Fruit fly (Drosophila melanogaster): ENCODE results near the gene CG18558.

The CG18558 gene

dm6 chr2L:2874542-2875194, 30.4 kb upstream of the CG18558 start, which contains the start of gene CG8814 (continued):
- TF ChIP-seq Sox100B (GFP tag; optimal IDR thresholded peaks at IDR 0.05), result peak; percentile 62
- peak; percentile 74 for TF ChIP-seq CG15696 (tag; optimal IDR thresholded peaks at IDR 0.05)
- TF ChIP-seq ci (GFP tag; IDR thresholded peaks at IDR 0.05), result peak; percentile 54; the same call in 2 of the 3 replicates
- TF ChIP-seq CG18599 (GFP tag; optimal IDR thresholded peaks at IDR 0.05), result peak; percentile 74
- peak; percentile 86 for TF ChIP-seq CG10543 (GFP tag; optimal IDR thresholded peaks at IDR 0.05)
- peak; percentile 59 for TF ChIP-seq CG4820 (GFP tag; optimal IDR thresholded peaks at IDR 0.05)
- TF ChIP-seq mam (GFP tag; optimal IDR thresholded peaks at IDR 0.05), result peak; percentile 63
- TF ChIP-seq Fer2 (tag; optimal IDR thresholded peaks at IDR 0.05), result peak; percentile 18
- peak; percentile 97 for TF ChIP-seq BEAF-32 (GFP tag; optimal IDR thresholded peaks at IDR 0.05)
- peak; percentile 53 for TF ChIP-seq vfl (GFP tag; optimal IDR thresholded peaks at IDR 0.05)
- no peak for TF ChIP-seq CG17568 (GFP tag; optimal IDR thresholded peaks at IDR 0.05)
- no peak for TF ChIP-seq CG4707 (GFP tag; optimal IDR thresholded peaks at IDR 0.05)
- TF ChIP-seq CG17328 (GFP tag; IDR thresholded peaks at IDR 0.05), result 0 out of 2 replicates have a peak, but pooled peaks have one; percentile 5
- peak; percentile 15 for TF ChIP-seq CG7786 (GFP tag; optimal IDR thresholded peaks at IDR 0.05)
- peak; percentile 43 for TF ChIP-seq CG1233 (GFP tag; optimal IDR thresholded peaks at IDR 0.05)
- TF ChIP-seq Doc2 (GFP tag; IDR thresholded peaks at IDR 0.05), result no peak
- peak; percentile 75; the same call in 2 of the 3 replicates for TF ChIP-seq CG6791 (GFP tag; IDR thresholded peaks at IDR 0.05; ENCODE audit: partially characterized antibody)
- no peak for TF ChIP-seq repo (GFP tag; optimal IDR thresholded peaks at IDR 0.05)
- no peak for TF ChIP-seq CG5953 (GFP tag; IDR thresholded peaks at IDR 0.05)
- peak; percentile 67 for TF ChIP-seq CG1602 (GFP tag; optimal IDR thresholded peaks at IDR 0.05)
- no peak for TF ChIP-seq otp (GFP tag; IDR thresholded peaks at IDR 0.05)
- peak; percentile 76 for TF ChIP-seq CG13424 (tag; optimal IDR thresholded peaks at IDR 0.05)
- TF ChIP-seq CG8290 (GFP tag; optimal IDR thresholded peaks at IDR 0.05), result peak; percentile 77
- TF ChIP-seq CG8290 (tag; optimal IDR thresholded peaks at IDR 0.05), result peak in 1 of 2 experiments; percentile 71
- peak; percentile 59 for TF ChIP-seq tio (GFP tag; optimal IDR thresholded peaks at IDR 0.05)
- no peak for TF ChIP-seq slp2 (GFP tag; optimal IDR thresholded peaks at IDR 0.05)
- TF ChIP-seq CG1603 (tag; optimal IDR thresholded peaks at IDR 0.05), result peak; percentile 42
- peak; percentile 89 for TF ChIP-seq klu (GFP tag; IDR thresholded peaks at IDR 0.05)
- peak; percentile 55 for TF ChIP-seq Ssrp (tag; optimal IDR thresholded peaks at IDR 0.05)
- TF ChIP-seq chn (GFP tag; optimal IDR thresholded peaks at IDR 0.05), result no peak
- peak; percentile 57 for TF ChIP-seq Deaf1 (tag; optimal IDR thresholded peaks at IDR 0.05)
- peak; percentile 45 for TF ChIP-seq Max (GFP tag; optimal IDR thresholded peaks at IDR 0.05)
- peak; percentile 54 for TF ChIP-seq D19B (GFP tag; optimal IDR thresholded peaks at IDR 0.05)
- no peak for TF ChIP-seq pita (GFP tag; optimal IDR thresholded peaks at IDR 0.05)
- TF ChIP-seq CG11560 (tag; IDR thresholded peaks at IDR 0.05), result peak; percentile 67; the same call in 1 of the 3 replicates
- no peak for TF ChIP-seq seq (GFP tag; IDR thresholded peaks at IDR 0.05)
- TF ChIP-seq Dll (GFP tag; IDR thresholded peaks at IDR 0.05; ENCODE audit: partially characterized antibody), result peak; percentile 90
- TF ChIP-seq trem (tag; optimal IDR thresholded peaks at IDR 0.05), result peak; percentile 66
- peak; percentile 71 for TF ChIP-seq ind (GFP tag; optimal IDR thresholded peaks at IDR 0.05)
- peak; percentile 79 for TF ChIP-seq amos (GFP tag; IDR thresholded peaks at IDR 0.05; ENCODE audit: partially characterized antibody)
- TF ChIP-seq Rfx (GFP tag; IDR thresholded peaks at IDR 0.05), result peak; percentile 75
- TF ChIP-seq CG16863 (GFP tag; optimal IDR thresholded peaks at IDR 0.05), result peak; percentile 42
- no peak for TF ChIP-seq CG8089 (GFP tag; optimal IDR thresholded peaks at IDR 0.05)
- 0 out of 2 replicates have a peak, but pooled peaks have one; percentile 7 for TF ChIP-seq rib (GFP tag; IDR thresholded peaks at IDR 0.05)
- TF ChIP-seq CG10267 (tag; optimal IDR thresholded peaks at IDR 0.05), result peak; percentile 76
- peak; percentile 23; the same call in 1 of the 2 replicates for TF ChIP-seq wor (GFP tag; IDR thresholded peaks at IDR 0.05)
- no peak for TF ChIP-seq CG1024 (GFP tag; IDR thresholded peaks at IDR 0.05)
- no peak for TF ChIP-seq CG4282 (GFP tag; optimal IDR thresholded peaks at IDR 0.05)
- TF ChIP-seq CG10274 (GFP tag; optimal IDR thresholded peaks at IDR 0.05), result peak; percentile 74
- no peak for TF ChIP-seq CG13624 (GFP tag; optimal IDR thresholded peaks at IDR 0.05)
